Worm (Caenorhabditis elegans) whole organism, midembryonic: ENCODE measurements around the gene sca-1.

ENCODE experiments used
- T22C8.4 ChIP-seq: fragments of 200-800 bp; sonication (Bioruptor generic); IDR thresholded peaks from 2 replicates; pipeline ENCODE4 v1.3.6; 2022; ENCODE audit warnings: missing genetic modification characterization, missing compliant biosample characterization
- cog-1 ChIP-seq: sonication (generic microtip); optimal IDR thresholded peaks from 2 replicates; lab custom pipeline; 2016; ENCODE audit warnings: missing genetic modification characterization, missing compliant biosample characterization
- flt-1 ChIP-seq: fragments of 200-800 bp; sonication (Bioruptor generic); IDR thresholded peaks from 2 replicates; pipeline ENCODE4 v1.3.6; 2022; ENCODE audit warnings: missing genetic modification characterization, missing compliant biosample characterization
- tab-1 ChIP-seq: fragments of 200-800 bp; sonication (Bioruptor generic); IDR thresholded peaks from 2 replicates; pipeline ENCODE4 v1.3.6; 2022; ENCODE audit warnings: missing genetic modification characterization, missing compliant biosample characterization

- TF ChIP-seq tab-1 (GFP tag; lab: Robert Waterston, UW) (no peak), flt-1 (peak; percentile 66; the same call in 1 of the 2 replicates), T22C8.4 (0 out of 2 replicates have a peak, but pooled peaks have one; percentile 32), cog-1 (tag; lab: Kevin White, UChicago) (no peak)
These were observed 40.2 kb upstream of the sca-1 start for ce11 chrIII:10856830-10857229.
